Fruit fly (Drosophila melanogaster) whole organism, wandering third instar larva: ENCODE data around the gene Lamtor5.

Experiments used
- Abd-B ChIP-seq: fragments of >200 bp; optimal IDR thresholded peaks from 2 replicates; lab custom pipeline; 2017; ENCODE audit warnings: missing biosample characterization, missing genetic modification characterization
- Dif ChIP-seq: fragments of 200-275, 200-300 bp; sonication (Bioruptor generic); optimal IDR thresholded peaks from 2 replicates; lab custom pipeline; 2018; ENCODE audit warnings: missing biosample characterization, missing genetic modification characterization; ENCODE audit not compliant: partially characterized antibody
- GATAd ChIP-seq: sonication (Bioruptor generic); optimal IDR thresholded peaks from 2 replicates; lab custom pipeline; 2016; ENCODE audit warnings: missing biosample characterization, missing genetic modification characterization
- HLH106 ChIP-seq: fragments of 200-800 bp; optimal IDR thresholded peaks from 3 replicates; lab custom pipeline; 2019; ENCODE audit warnings: missing biosample characterization, mild to moderate bottlenecking, missing genetic modification characterization, moderate library complexity
- Hnf4 ChIP-seq: fragments of 200-800 bp; sonication (Bioruptor generic); optimal IDR thresholded peaks from 2 replicates; lab custom pipeline; 2016; ENCODE audit warnings: missing biosample characterization, mild to moderate bottlenecking, missing genetic modification characterization
- Hr78 ChIP-seq: fragments of >200 bp; optimal IDR thresholded peaks from 2 replicates; lab custom pipeline; 2017; ENCODE audit warnings: missing biosample characterization, missing genetic modification characterization
- Hr83 ChIP-seq: fragments of 200-300 bp; sonication (Bioruptor generic); optimal IDR thresholded peaks from 2 replicates; lab custom pipeline; 2016; ENCODE audit warnings: missing biosample characterization, mild to moderate bottlenecking, missing genetic modification characterization, moderate library complexity; ENCODE audit not compliant: poor library complexity, severe bottlenecking
- Jra ChIP-seq: sonication (Bioruptor generic); optimal IDR thresholded peaks from 2 replicates; lab custom pipeline; 2016; ENCODE audit warnings: missing biosample characterization, missing genetic modification characterization
- Mio ChIP-seq: sonication (Bioruptor generic); optimal IDR thresholded peaks from 2 replicates; lab custom pipeline; 2016; ENCODE audit warnings: missing biosample characterization, missing genetic modification characterization
- Myc ChIP-seq: fragments of >200 bp; optimal IDR thresholded peaks from 2 replicates; lab custom pipeline; 2017
- N ChIP-seq: fragments of >200 bp; optimal IDR thresholded peaks from 2 replicates; lab custom pipeline; 2018; ENCODE audit warnings: missing biosample characterization, missing external identifiers, missing genetic modification characterization
- Rel ChIP-seq, 2 experiments: fragments of 200-800 bp; sonication (Bioruptor generic) in 1 of 2; optimal IDR thresholded peaks; 2 replicates in 1 of 2; 3 replicates in 1 of 2; lab custom pipeline; 2016 to 2019; ENCODE audit warnings: mild to moderate bottlenecking in 2 of 2, missing biosample characterization in 2 of 2, missing genetic modification characterization in 2 of 2, moderate library complexity in 1 of 2
- Sp1 ChIP-seq: fragments of 200-800 bp; sonication (Bioruptor generic); optimal IDR thresholded peaks from 3 replicates; lab custom pipeline; 2019; ENCODE audit warnings: missing biosample characterization, mild to moderate bottlenecking, missing genetic modification characterization, moderate library complexity
- br ChIP-seq: fragments of 200-800 bp; sonication (Bioruptor generic); optimal IDR thresholded peaks from 2 replicates; lab custom pipeline; 2016; ENCODE audit warnings: missing biosample characterization, missing genetic modification characterization
- dl ChIP-seq, 2 experiments: fragments of 175-275, 200-275 bp in 1 of 2; fragments of 200-275 bp in 1 of 2; sonication (Bioruptor generic); optimal IDR thresholded peaks; lab custom pipeline; 2018; ENCODE audit warnings: mild to moderate bottlenecking in 2 of 2, missing biosample characterization in 2 of 2, missing genetic modification characterization in 2 of 2, moderate library complexity in 2 of 2; ENCODE audit not compliant: partially characterized antibody in 2 of 2, insufficient read depth in 1 of 2
- dmrt93B ChIP-seq: fragments of 200-800 bp; sonication (Bioruptor generic); optimal IDR thresholded peaks from 2 replicates; lab custom pipeline; 2018; ENCODE audit warnings: missing biosample characterization, mild to moderate bottlenecking, missing genetic modification characterization
- ey ChIP-seq: fragments of 200-800 bp; sonication (Bioruptor generic); optimal IDR thresholded peaks from 2 replicates; lab custom pipeline; 2016; ENCODE audit warnings: missing biosample characterization, missing genetic modification characterization
- foxo ChIP-seq, 2 experiments: fragments of 200-800 bp; sonication (Bioruptor generic); optimal IDR thresholded peaks; 2 replicates in 1 of 2; 3 replicates in 1 of 2; lab custom pipeline; 2016 to 2017; ENCODE audit warnings: missing biosample characterization in 2 of 2, missing genetic modification characterization in 2 of 2
- fru ChIP-seq: fragments of 200-800 bp; sonication (Bioruptor generic); optimal IDR thresholded peaks from 3 replicates; lab custom pipeline; 2016; ENCODE audit warnings: missing biosample characterization, mild to moderate bottlenecking, missing genetic modification characterization
- h ChIP-seq: fragments of 200-800 bp; sonication (Bioruptor generic); optimal IDR thresholded peaks from 3 replicates; lab custom pipeline; 2016; ENCODE audit warnings: missing biosample characterization, mild to moderate bottlenecking, missing genetic modification characterization
- jim ChIP-seq: fragments of 175-275, 200-325 bp; sonication (Bioruptor generic); optimal IDR thresholded peaks from 2 replicates; lab custom pipeline; 2016; ENCODE audit warnings: missing biosample characterization, mild to moderate bottlenecking, missing genetic modification characterization
- lola ChIP-seq: fragments of >200 bp; optimal IDR thresholded peaks from 2 replicates; lab custom pipeline; 2017; ENCODE audit warnings: missing biosample characterization, missing genetic modification characterization
- pan ChIP-seq: fragments of >200 bp; optimal IDR thresholded peaks from 2 replicates; lab custom pipeline; 2017
- psq ChIP-seq: fragments of 200-800 bp; sonication (Bioruptor generic); optimal IDR thresholded peaks from 3 replicates; lab custom pipeline; 2017; ENCODE audit warnings: missing biosample characterization, mild to moderate bottlenecking, missing genetic modification characterization, moderate library complexity
- rgr ChIP-seq: fragments of 200-800 bp; sonication (Bioruptor generic); optimal IDR thresholded peaks from 3 replicates; lab custom pipeline; 2016; ENCODE audit warnings: missing biosample characterization, mild to moderate bottlenecking, missing genetic modification characterization
- sage ChIP-seq: fragments of 200-800 bp; sonication (Bioruptor generic); optimal IDR thresholded peaks from 2 replicates; lab custom pipeline; 2016; ENCODE audit warnings: missing biosample characterization, mild to moderate bottlenecking, missing genetic modification characterization
- sv ChIP-seq: fragments of 200-800 bp; sonication (Bioruptor generic); optimal IDR thresholded peaks from 3 replicates; lab custom pipeline; 2016; ENCODE audit warnings: missing biosample characterization, missing genetic modification characterization
- tai ChIP-seq: sonication (Bioruptor generic); optimal IDR thresholded peaks from 2 replicates; lab custom pipeline; 2016; ENCODE audit warnings: missing biosample characterization, missing genetic modification characterization
- usp ChIP-seq: fragments of >200 bp; optimal IDR thresholded peaks from 2 replicates; lab custom pipeline; 2017; ENCODE audit warnings: missing biosample characterization, missing genetic modification characterization
- woc ChIP-seq: sonication (Bioruptor generic); optimal IDR thresholded peaks from 2 replicates; lab custom pipeline; 2016; ENCODE audit warnings: missing biosample characterization, mild to moderate bottlenecking, missing genetic modification characterization

Gene Lamtor5

dm6 chrX:1823883-1824609, 34.7 kb downstream of the Lamtor5 start:
- TF ChIP-seq br (GFP tag; lab: Kevin White, UChicago) (no peak), Jra (peak; percentile 34)

DNA sequence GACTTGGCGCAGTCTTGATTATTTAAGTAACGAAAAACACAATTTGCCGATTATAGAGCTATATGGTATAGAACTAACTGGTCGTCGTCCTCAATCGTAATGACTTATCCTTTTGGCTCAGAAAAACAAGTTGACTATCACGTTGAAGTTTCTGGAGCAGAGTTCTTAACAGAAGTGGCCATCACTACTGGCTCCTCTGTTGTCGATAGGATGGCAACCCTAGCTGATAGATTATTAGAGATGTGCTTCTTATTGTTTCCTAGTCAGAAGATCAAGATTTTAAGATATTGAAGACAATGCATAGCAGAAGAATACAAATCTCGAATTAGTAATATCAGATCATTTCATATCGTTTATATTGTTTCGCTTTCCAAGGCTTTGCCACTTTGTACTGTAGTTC, 36.5 kb downstream of the Lamtor5 start, which contains the start of gene CG14811:
CG14811 (minus strand) TSS at position 101 of the 400 bp plus-strand sequence.
- no peak for TF ChIP-seq Jra
- no peak for TF ChIP-seq sage (GFP tag; lab: Kevin White, UChicago)
- no peak for TF ChIP-seq Sp1 (GFP tag; lab: Kevin White, UChicago)
- no peak for TF ChIP-seq lola (GFP tag; lab: Kevin White, UChicago)
- no peak for TF ChIP-seq pan (lab: Kevin White, UChicago)
- no peak for TF ChIP-seq Abd-B (GFP tag; lab: Kevin White, UChicago)
- no peak for TF ChIP-seq dl (GFP tag; optimal IDR thresholded peaks at IDR 0.05; lab: Kevin White, UChicago; ENCODE audit: insufficient read depth in 1 of 2, partially characterized antibody in 2 of 2)
- TF ChIP-seq psq: no peak
- no peak for TF ChIP-seq GATAd
- TF ChIP-seq Myc (lab: Kevin White, UChicago): no peak
- TF ChIP-seq HLH106 (tag; lab: Kevin White, UChicago): no peak
- no peak for TF ChIP-seq Hr78 (GFP tag; lab: Kevin White, UChicago)
- no peak for TF ChIP-seq jim
- no peak for TF ChIP-seq Dif (GFP tag; lab: Kevin White, UChicago)
- TF ChIP-seq foxo (GFP tag; optimal IDR thresholded peaks at IDR 0.05; lab: Kevin White, UChicago): no peak
- no peak for TF ChIP-seq Hnf4
- no peak for TF ChIP-seq Rel (GFP tag; optimal IDR thresholded peaks at IDR 0.05; lab: Kevin White, UChicago)
- no peak for TF ChIP-seq Rel (tag; optimal IDR thresholded peaks at IDR 0.05; lab: Kevin White, UChicago)
- no peak for TF ChIP-seq h
- TF ChIP-seq woc (GFP tag; lab: Kevin White, UChicago): no peak
- no peak for TF ChIP-seq Hr83 (GFP tag; lab: Kevin White, UChicago)

- no peak for TF ChIP-seq fru (GFP tag; lab: Kevin White, UChicago)
- no peak for TF ChIP-seq Hr78 (GFP tag; lab: Kevin White, UChicago)
- TF ChIP-seq dmrt93B (GFP tag; lab: Kevin White, UChicago): no peak
- TF ChIP-seq Mio (GFP tag; lab: Kevin White, UChicago): no peak
- TF ChIP-seq br (GFP tag; lab: Kevin White, UChicago): no peak
- TF ChIP-seq tai (GFP tag; lab: Kevin White, UChicago): no peak
- no peak for TF ChIP-seq HLH106 (tag; lab: Kevin White, UChicago)
- no peak for TF ChIP-seq Myc (lab: Kevin White, UChicago)
- no peak for TF ChIP-seq N (GFP tag; lab: Kevin White, UChicago)
- no peak for TF ChIP-seq woc (GFP tag; lab: Kevin White, UChicago)
- TF ChIP-seq GATAd: no peak
- TF ChIP-seq Hnf4: no peak
- TF ChIP-seq psq: no peak
- TF ChIP-seq Dif (GFP tag; lab: Kevin White, UChicago): no peak
- TF ChIP-seq foxo (GFP tag; optimal IDR thresholded peaks at IDR 0.05; lab: Kevin White, UChicago): no peak
- TF ChIP-seq pan (lab: Kevin White, UChicago): no peak
These were observed 37.7 kb downstream of the Lamtor5 start for dm6 chrX:1821039-1821438.

DNA sequence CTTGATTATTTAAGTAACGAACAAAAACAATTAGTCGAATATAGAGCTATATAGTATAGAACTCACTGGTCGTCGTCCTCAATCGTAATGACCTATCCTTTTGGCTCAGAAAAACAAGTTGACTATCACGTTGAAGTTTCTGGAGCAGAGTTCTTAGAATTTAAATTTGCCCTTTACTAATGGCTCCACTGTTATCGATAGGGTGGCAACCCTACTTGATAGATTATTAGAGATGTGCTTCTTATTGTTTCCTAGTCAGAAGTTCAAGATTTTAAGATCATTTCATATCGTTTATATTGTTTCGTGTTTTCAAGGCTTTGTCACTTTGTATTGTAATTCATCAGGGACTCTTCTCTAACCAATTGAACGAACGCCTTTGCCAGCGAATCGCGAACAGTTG, 38.5 kb downstream of the Lamtor5 start, which contains the start of gene CG14810:
CG14810 (minus strand) TSS at position 101 of the 400 bp plus-strand sequence.
- no peak for TF ChIP-seq N (GFP tag; lab: Kevin White, UChicago)
- TF ChIP-seq Sp1 (GFP tag; lab: Kevin White, UChicago): no peak
- no peak for TF ChIP-seq tai (GFP tag; lab: Kevin White, UChicago)
- no peak for TF ChIP-seq Dif (GFP tag; lab: Kevin White, UChicago)
- TF ChIP-seq ey: no peak
- TF ChIP-seq Hr83 (GFP tag; lab: Kevin White, UChicago): no peak
- TF ChIP-seq usp (GFP tag; lab: Kevin White, UChicago): no peak
- TF ChIP-seq fru (GFP tag; lab: Kevin White, UChicago): no peak
- TF ChIP-seq Mio (GFP tag; lab: Kevin White, UChicago): no peak
- TF ChIP-seq rgr (GFP tag; lab: Kevin White, UChicago): no peak
- TF ChIP-seq sv (GFP tag; lab: Kevin White, UChicago): no peak
- TF ChIP-seq Jra: no peak
- TF ChIP-seq, all 38 proteins: peak for 0
